Worm (Caenorhabditis elegans) whole organism, young adult: ENCODE data around the gene B0334.20.

ENCODE experiments used
- B0019.2 ChIP-seq: fragments of 200-800 bp; sonication (Bioruptor generic); conservative IDR thresholded peaks from 2 replicates; pipeline ENCODE4 v1.3.6; 2022; ENCODE audit warnings: missing genetic modification reagents, missing genetic modification characterization, missing compliant biosample characterization
- F23B12.7 ChIP-seq: sonication (generic microtip); optimal IDR thresholded peaks from 2 replicates; lab custom pipeline; 2017; ENCODE audit warnings: missing genetic modification characterization, mild to moderate bottlenecking, missing compliant biosample characterization, antibody characterized with exemption, moderate library complexity; ENCODE audit not compliant: insufficient read depth
- F33H1.4 ChIP-seq: fragments of 200-800 bp; sonication (Bioruptor generic); IDR thresholded peaks from 2 replicates; pipeline ENCODE4 v1.3.6; 2022; ENCODE audit warnings: missing genetic modification reagents, missing genetic modification characterization, missing compliant biosample characterization
- K11D2.4 ChIP-seq: fragments of 200-800 bp; sonication (Bioruptor generic); IDR thresholded peaks from 2 replicates; pipeline ENCODE4 v1.3.6; 2022; ENCODE audit warnings: missing genetic modification reagents, missing genetic modification characterization, missing compliant biosample characterization
- Y53G8AR.9 ChIP-seq: fragments of 200-800 bp; sonication (Bioruptor generic); conservative IDR thresholded peaks from 2 replicates; pipeline ENCODE4 v1.3.6; 2022; ENCODE audit warnings: missing genetic modification reagents, missing genetic modification characterization, missing compliant biosample characterization
- Y95B8A.8 ChIP-seq: fragments of 200-800 bp; sonication (Bioruptor generic); IDR thresholded peaks from 2 replicates; pipeline ENCODE4 v1.3.6; 2022; ENCODE audit warnings: missing genetic modification reagents, missing genetic modification characterization, missing compliant biosample characterization
- aptf-2 ChIP-seq: fragments of 200-800 bp; sonication (Bioruptor generic); conservative IDR thresholded peaks from 2 replicates; pipeline ENCODE4 v1.3.6; 2022; ENCODE audit warnings: missing genetic modification reagents, missing genetic modification characterization, missing compliant biosample characterization
- athp-1 ChIP-seq: sonication (generic microtip); optimal IDR thresholded peaks from 2 replicates; lab custom pipeline; 2017; ENCODE audit warnings: mild to moderate bottlenecking, missing genetic modification characterization, missing compliant biosample characterization
- attf-6 ChIP-seq: fragments of 200-800 bp; sonication (Bioruptor generic); IDR thresholded peaks from 2 replicates; pipeline ENCODE4 v1.3.6; 2022; ENCODE audit warnings: missing genetic modification reagents, missing genetic modification characterization, missing compliant biosample characterization
- bed-1 ChIP-seq: fragments of 200-800 bp; sonication (Bioruptor generic); IDR thresholded peaks from 2 replicates; pipeline ENCODE4 v1.3.6; 2022; ENCODE audit warnings: missing genetic modification reagents, missing genetic modification characterization, missing compliant biosample characterization
- cebp-1 ChIP-seq, 2 experiments: fragments of 200-800 bp in 1 of 2; sonication (Bioruptor generic) in 1 of 2; sonication (generic microtip) in 1 of 2; IDR thresholded peaks in 1 of 2; optimal IDR thresholded peaks in 1 of 2; 2 replicates each; pipeline versions ENCODE4 v1.3.6 to Lab custom; 2017 to 2022; ENCODE audit warnings: missing compliant biosample characterization in 2 of 2, missing genetic modification characterization in 2 of 2, mild to moderate bottlenecking in 1 of 2, missing genetic modification reagents in 1 of 2, moderate library complexity in 1 of 2
- ceh-100 ChIP-seq: fragments of 200-800 bp; sonication (Bioruptor generic); IDR thresholded peaks from 2 replicates; pipeline ENCODE4 v1.3.6; 2022; ENCODE audit warnings: missing genetic modification reagents, missing genetic modification characterization, missing compliant biosample characterization
- ceh-27 ChIP-seq: fragments of 200-800 bp; sonication (Bioruptor generic); optimal IDR thresholded peaks from 2 replicates; lab custom pipeline; 2018; ENCODE audit warnings: mild to moderate bottlenecking, missing genetic modification characterization, moderate library complexity, missing compliant biosample characterization
- ceh-40 ChIP-seq: fragments of 200-800 bp; sonication (Bioruptor generic); IDR thresholded peaks from 2 replicates; pipeline ENCODE4 v1.3.6; 2022; ENCODE audit warnings: missing genetic modification characterization, missing compliant biosample characterization
- ceh-58 ChIP-seq: fragments of 200-800 bp; sonication (Bioruptor generic); IDR thresholded peaks from 2 replicates; pipeline ENCODE4 v1.3.6; 2022; ENCODE audit warnings: missing genetic modification characterization, missing compliant biosample characterization
- ceh-91 ChIP-seq: fragments of 200-800 bp; sonication (Bioruptor generic); IDR thresholded peaks from 2 replicates; pipeline ENCODE4 v1.3.6; 2022; ENCODE audit warnings: missing genetic modification reagents, missing genetic modification characterization, missing compliant biosample characterization
- chd-7 ChIP-seq: sonication (generic microtip); optimal IDR thresholded peaks from 2 replicates; lab custom pipeline; 2016; ENCODE audit warnings: mild to moderate bottlenecking, missing genetic modification characterization, moderate library complexity, missing compliant biosample characterization
- dpl-1 ChIP-seq: fragments of 150-350 bp; optimal IDR thresholded peaks from 2 replicates; lab custom pipeline; 2014; ENCODE audit warnings: missing biosample characterization, missing genetic modification reagents, missing genetic modification characterization
- egrh-3 ChIP-seq: fragments of 200-800 bp; sonication (Bioruptor generic); IDR thresholded peaks from 2 replicates; pipeline ENCODE4 v1.3.6; 2022; ENCODE audit warnings: missing genetic modification reagents, missing genetic modification characterization, missing compliant biosample characterization
- ekl-4 ChIP-seq: fragments of 200-800 bp; sonication (Bioruptor generic); IDR thresholded peaks from 2 replicates; pipeline ENCODE4 v1.3.6; 2022; ENCODE audit warnings: missing genetic modification reagents, missing genetic modification characterization, missing compliant biosample characterization
- ets-4 ChIP-seq: fragments of 200-800 bp; sonication (Bioruptor generic); optimal IDR thresholded peaks from 2 replicates; lab custom pipeline; 2018; ENCODE audit warnings: mild to moderate bottlenecking, missing genetic modification characterization, missing compliant biosample characterization
- fkh-3 ChIP-seq: sonication (generic microtip); optimal IDR thresholded peaks from 2 replicates; lab custom pipeline; 2016; ENCODE audit warnings: mild to moderate bottlenecking, missing genetic modification characterization, missing compliant biosample characterization
- him-1 ChIP-seq: sonication (generic microtip); optimal IDR thresholded peaks from 2 replicates; lab custom pipeline; 2016; ENCODE audit warnings: missing genotype, missing genetic modification reagents, missing genetic modification characterization, missing compliant biosample characterization
- hlh-26 ChIP-seq: fragments of 200-800 bp; sonication (Bioruptor generic); conservative IDR thresholded peaks from 2 replicates; pipeline ENCODE4 v1.3.6; 2022; ENCODE audit warnings: missing genetic modification reagents, missing genetic modification characterization, missing compliant biosample characterization
- hrde-1 ChIP-seq: sonication (generic microtip); optimal IDR thresholded peaks from 2 replicates; lab custom pipeline; 2016; ENCODE audit warnings: missing genetic modification characterization, mild to moderate bottlenecking, missing compliant biosample characterization, moderate library complexity, missing genotype, missing genetic modification reagents, borderline replicate concordance
- hsf-1 ChIP-seq: fragments of 200-800 bp; sonication (Bioruptor generic); IDR thresholded peaks from 2 replicates; pipeline ENCODE4 v1.3.6; 2022; ENCODE audit warnings: missing genetic modification reagents, missing genetic modification characterization, missing compliant biosample characterization
- let-526 ChIP-seq: fragments of 200-800 bp; sonication (Bioruptor generic); IDR thresholded peaks from 2 replicates; pipeline ENCODE4 v1.3.6; 2022; ENCODE audit warnings: missing genetic modification reagents, missing genetic modification characterization, missing compliant biosample characterization
- let-607 ChIP-seq, 2 experiments: fragments of 200-800 bp in 1 of 2; sonication (Bioruptor generic) in 1 of 2; sonication (generic microtip) in 1 of 2; optimal IDR thresholded peaks; 2 replicates each; lab custom pipeline; 2016 to 2018; ENCODE audit warnings: mild to moderate bottlenecking in 2 of 2, missing compliant biosample characterization in 2 of 2, missing genetic modification characterization in 2 of 2, moderate library complexity in 2 of 2, missing genotype in 1 of 2
- lin-35 ChIP-seq, 3 experiments: fragments of 150-350 bp in 2 of 3; sonication (generic microtip) in 1 of 3; optimal IDR thresholded peaks; 2 replicates each; lab custom pipeline; 2014 to 2018; ENCODE audit warnings: missing biosample characterization in 3 of 3, missing genetic modification characterization in 3 of 3, missing genetic modification reagents in 3 of 3
- lin-54 ChIP-seq: fragments of 200-800 bp; sonication (Bioruptor generic); optimal IDR thresholded peaks from 2 replicates; lab custom pipeline; 2018; ENCODE audit warnings: mild to moderate bottlenecking, missing genetic modification characterization, missing compliant biosample characterization
- lir-1 ChIP-seq: fragments of 200-800 bp; sonication (Bioruptor generic); conservative IDR thresholded peaks from 2 replicates; pipeline ENCODE4 v1.3.6; 2022; ENCODE audit warnings: missing genetic modification reagents, missing genetic modification characterization, missing compliant biosample characterization
- lsl-1 ChIP-seq: fragments of 200-800 bp; sonication (Bioruptor generic); optimal IDR thresholded peaks from 2 replicates; lab custom pipeline; 2018; ENCODE audit warnings: mild to moderate bottlenecking, missing genetic modification characterization, moderate library complexity, missing compliant biosample characterization
- madf-3 ChIP-seq: fragments of 200-800 bp; sonication (Bioruptor generic); IDR thresholded peaks from 2 replicates; pipeline ENCODE4 v1.3.6; 2022; ENCODE audit warnings: missing genetic modification reagents, missing genetic modification characterization, missing compliant biosample characterization
- madf-6 ChIP-seq: fragments of 200-800 bp; sonication (Bioruptor generic); IDR thresholded peaks from 2 replicates; pipeline ENCODE4 v1.3.6; 2022; ENCODE audit warnings: missing genetic modification reagents, missing genetic modification characterization, missing compliant biosample characterization
- mcd-1 ChIP-seq: fragments of 200-800 bp; sonication (Bioruptor generic); IDR thresholded peaks from 2 replicates; pipeline ENCODE4 v1.3.6; 2022; ENCODE audit warnings: missing genetic modification reagents, missing genetic modification characterization, missing compliant biosample characterization
- pbrm-1 ChIP-seq: fragments of 200-800 bp; sonication (Bioruptor generic); IDR thresholded peaks from 2 replicates; pipeline ENCODE4 v1.3.6; 2022; ENCODE audit warnings: missing genetic modification reagents, missing genetic modification characterization, missing compliant biosample characterization
- snpc-3.4 ChIP-seq: sonication (generic microtip); optimal IDR thresholded peaks from 2 replicates; lab custom pipeline; 2017; ENCODE audit warnings: missing genetic modification characterization, mild to moderate bottlenecking, missing compliant biosample characterization, antibody characterized with exemption, moderate library complexity, missing genotype, missing genetic modification reagents
- snpc-4 ChIP-seq, 5 experiments: fragments of 150-350 bp in 1 of 5; sonication (generic microtip) in 4 of 5; optimal IDR thresholded peaks; 2 replicates each; lab custom pipeline; 2014 to 2018; ENCODE audit warnings: missing genetic modification characterization in 5 of 5, missing biosample characterization in 3 of 5, antibody characterized with exemption in 2 of 5, mild to moderate bottlenecking in 2 of 5, missing compliant biosample characterization in 2 of 5, missing genotype in 2 of 5, moderate library complexity in 2 of 5, missing genetic modification reagents in 1 of 5
- somi-1 ChIP-seq: fragments of 200-800 bp; sonication (Bioruptor generic); optimal IDR thresholded peaks from 2 replicates; lab custom pipeline; 2018; ENCODE audit warnings: mild to moderate bottlenecking, missing genetic modification characterization, missing compliant biosample characterization
- tbp1 ChIP-seq: fragments of 200-800 bp; sonication (Bioruptor generic); optimal IDR thresholded peaks from 2 replicates; lab custom pipeline; 2018; ENCODE audit warnings: mild to moderate bottlenecking, missing genetic modification characterization, missing compliant biosample characterization
- tlf-1 ChIP-seq: fragments of 200-800 bp; sonication (Bioruptor generic); optimal IDR thresholded peaks from 2 replicates; lab custom pipeline; 2018; ENCODE audit warnings: mild to moderate bottlenecking, missing genetic modification characterization, missing compliant biosample characterization
- unc-130 ChIP-seq: sonication (generic microtip); optimal IDR thresholded peaks from 2 replicates; lab custom pipeline; 2016; ENCODE audit warnings: missing genetic modification reagents, missing genetic modification characterization, missing compliant biosample characterization
- xnd-1 ChIP-seq: sonication (generic microtip); optimal IDR thresholded peaks from 2 replicates; lab custom pipeline; 2016; ENCODE audit warnings: missing genotype, missing genetic modification reagents, missing genetic modification characterization, missing compliant biosample characterization
- zfh-2 ChIP-seq: fragments of 200-800 bp; sonication (Bioruptor generic); conservative IDR thresholded peaks from 2 replicates; pipeline ENCODE4 v1.3.6; 2022; ENCODE audit warnings: missing genetic modification reagents, missing genetic modification characterization, missing compliant biosample characterization
- ztf-18 ChIP-seq: sonication (generic microtip); optimal IDR thresholded peaks from 2 replicates; lab custom pipeline; 2016; ENCODE audit warnings: missing genotype, mild to moderate bottlenecking, missing genetic modification characterization, missing compliant biosample characterization
- ztf-28 ChIP-seq: fragments of 200-800 bp; sonication (Bioruptor generic); IDR thresholded peaks from 2 replicates; pipeline ENCODE4 v1.3.6; 2022; ENCODE audit warnings: missing genetic modification reagents, missing genetic modification characterization, missing compliant biosample characterization

Gene B0334.20

ce11 chrII:11537115-11537514, 36.9 kb upstream of the B0334.20 start (continued):
- peak; percentile 44 for TF ChIP-seq hrde-1 (tag; lab: Kevin White, UChicago)
- TF ChIP-seq F33H1.4: peak; percentile 79
- TF ChIP-seq athp-1 (tag; lab: Kevin White, UChicago): peak; percentile 40
- peak; percentile 89 for TF ChIP-seq snpc-3.4
- 0 out of 2 replicates have a peak, but pooled peaks have one; percentile 51 for TF ChIP-seq ztf-28 (GFP tag; lab: Robert Waterston, UW)
- TF ChIP-seq madf-6: peak; percentile 98
- no peak for TF ChIP-seq ceh-40 (GFP tag; lab: Robert Waterston, UW)
- TF ChIP-seq Y53G8AR.9 (GFP tag; lab: Robert Waterston, UW): 0 out of 2 replicates have a peak, but pooled peaks have one; percentile 68
- peak; percentile 94 for TF ChIP-seq ceh-91 (GFP tag; lab: Robert Waterston, UW)
- TF ChIP-seq ekl-4: peak; percentile 64
- no peak for TF ChIP-seq ets-4
- TF ChIP-seq xnd-1 (tag; lab: Kevin White, UChicago): peak; percentile 95
- TF ChIP-seq aptf-2 (GFP tag; lab: Robert Waterston, UW): peak; percentile 85
- TF ChIP-seq F23B12.7 (tag; lab: Kevin White, UChicago): no peak
- TF ChIP-seq lir-1 (GFP tag; lab: Robert Waterston, UW): peak; percentile 79; the same call in 1 of the 2 replicates
- peak; percentile 30 for TF ChIP-seq him-1 (tag; lab: Kevin White, UChicago)
- peak; percentile 88 for TF ChIP-seq dpl-1
- TF ChIP-seq zfh-2 (GFP tag; lab: Robert Waterston, UW): peak; percentile 85
- peak; percentile 78 for TF ChIP-seq mcd-1 (GFP tag; lab: Robert Waterston, UW)
- TF ChIP-seq B0019.2: peak; percentile 28; the same call in 1 of the 2 replicates
- peak; percentile 6 for TF ChIP-seq ceh-27 (GFP tag; lab: Kevin White, UChicago)
- TF ChIP-seq lin-54 (GFP tag; lab: Kevin White, UChicago): peak; percentile 81
- TF ChIP-seq ceh-58: 0 out of 2 replicates have a peak, but pooled peaks have one; percentile 20
- peak; percentile 81; the same call in 1 of the 2 replicates for TF ChIP-seq Y95B8A.8 (GFP tag; lab: Robert Waterston, UW)
- TF ChIP-seq bed-1 (GFP tag; lab: Robert Waterston, UW): no peak
- TF ChIP-seq egrh-3 (GFP tag; lab: Robert Waterston, UW): peak; percentile 82
- peak in 2 of 3 experiments; percentile 38 to 44 for TF ChIP-seq lin-35 (GFP tag; optimal IDR thresholded peaks at IDR 0.05; lab: Kevin White, UChicago)
- TF ChIP-seq chd-7 (tag; lab: Kevin White, UChicago): no peak
- 0 out of 2 replicates have a peak, but pooled peaks have one; percentile 54 for TF ChIP-seq attf-6 (GFP tag; lab: Robert Waterston, UW)
- peak; percentile 75; the same call in 1 of the 2 replicates for TF ChIP-seq pbrm-1
- peak; percentile 72 for TF ChIP-seq unc-130
- TF ChIP-seq K11D2.4 (GFP tag; lab: Robert Waterston, UW): no peak
- no peak for TF ChIP-seq fkh-3 (tag; lab: Kevin White, UChicago)
- peak; percentile 59 for TF ChIP-seq tbp1 (GFP tag; lab: Kevin White, UChicago)
- peak; percentile 92 for TF ChIP-seq madf-3
- peak; percentile 2 for TF ChIP-seq ztf-18 (tag; lab: Kevin White, UChicago)
- no peak for TF ChIP-seq let-607 (tag; optimal IDR thresholded peaks at IDR 0.05; lab: Kevin White, UChicago)
- peak; percentile 80 for TF ChIP-seq lsl-1
- no peak for TF ChIP-seq let-526 (GFP tag; lab: Robert Waterston, UW)
- no peak for TF ChIP-seq somi-1 (GFP tag; lab: Kevin White, UChicago)
- peak; percentile 81 for TF ChIP-seq tlf-1 (GFP tag; lab: Kevin White, UChicago)
- no peak for TF ChIP-seq hlh-26 (GFP tag; lab: Robert Waterston, UW)
- TF ChIP-seq cebp-1 (GFP tag; IDR thresholded peaks at IDR 0.05; lab: Robert Waterston, UW): 0 out of 2 replicates have a peak, but pooled peaks have one; percentile 27
- no peak for TF ChIP-seq cebp-1 (tag; optimal IDR thresholded peaks at IDR 0.05; lab: Kevin White, UChicago)
- TF ChIP-seq snpc-4 (GFP tag; optimal IDR thresholded peaks at IDR 0.05; lab: Kevin White, UChicago): no peak
- peak in 2 of 4 experiments; percentile 19 to 23 for TF ChIP-seq snpc-4 (tag; optimal IDR thresholded peaks at IDR 0.05; lab: Kevin White, UChicago)
- TF ChIP-seq hsf-1 (GFP tag; lab: Robert Waterston, UW): peak; percentile 90
- peak; percentile 84 for TF ChIP-seq ceh-100 (GFP tag; lab: Robert Waterston, UW)
